Worm (Caenorhabditis elegans) whole organism, mixed stage, embryonic: Measurements from ENCODE around the gene R08F11.4.

Experiments
- M03D4.4 ChIP-seq: sonication (generic microtip); optimal IDR thresholded peaks from 2 replicates; lab custom pipeline; 2017; ENCODE audit warnings: mild to moderate bottlenecking, missing genetic modification characterization, missing compliant biosample characterization
- bed-3 ChIP-seq: fragments of 200-800 bp; sonication (Bioruptor generic); optimal IDR thresholded peaks from 3 replicates; lab custom pipeline; 2018; ENCODE audit warnings: mild to moderate bottlenecking, missing genetic modification characterization, moderate library complexity, missing compliant biosample characterization
- blmp-1 ChIP-seq: fragments of 150-350 bp; optimal IDR thresholded peaks from 2 replicates; lab custom pipeline; 2014; ENCODE audit warnings: missing biosample characterization, missing genetic modification characterization
- ceh-43 ChIP-seq: fragments of 200-800 bp; sonication (Bioruptor generic); optimal IDR thresholded peaks from 2 replicates; lab custom pipeline; 2018; ENCODE audit warnings: mild to moderate bottlenecking, missing genetic modification characterization, moderate library complexity, missing compliant biosample characterization
- ceh-83 ChIP-seq: fragments of 200-800 bp; sonication (Bioruptor generic); optimal IDR thresholded peaks from 2 replicates; lab custom pipeline; 2018; ENCODE audit warnings: mild to moderate bottlenecking, missing genetic modification characterization, missing compliant biosample characterization
- ces-1 ChIP-seq: fragments of 150-350 bp; optimal IDR thresholded peaks from 2 replicates; lab custom pipeline; 2014; ENCODE audit warnings: missing biosample characterization, missing genetic modification reagents, missing genetic modification characterization
- cnd-1 ChIP-seq: fragments of 200-800 bp; sonication (Bioruptor generic); optimal IDR thresholded peaks from 2 replicates; lab custom pipeline; 2018; ENCODE audit warnings: mild to moderate bottlenecking, missing genetic modification characterization, missing compliant biosample characterization
- drap-1 ChIP-seq: fragments of 200-800 bp; sonication (Bioruptor generic); optimal IDR thresholded peaks from 3 replicates; lab custom pipeline; 2018; ENCODE audit warnings: mild to moderate bottlenecking, missing genetic modification characterization, missing compliant biosample characterization
- elt-1 ChIP-seq: sonication (generic microtip); optimal IDR thresholded peaks from 2 replicates; lab custom pipeline; 2017; ENCODE audit warnings: missing genetic modification characterization, mild to moderate bottlenecking, missing compliant biosample characterization, antibody characterized with exemption, moderate library complexity, borderline replicate concordance; ENCODE audit not compliant: insufficient read depth
- elt-3 ChIP-seq: fragments of 150-350 bp; optimal IDR thresholded peaks from 2 replicates; lab custom pipeline; 2014; ENCODE audit warnings: missing biosample characterization, missing genetic modification characterization
- flh-1 ChIP-seq: fragments of 200-800 bp; sonication (Bioruptor generic); optimal IDR thresholded peaks from 2 replicates; lab custom pipeline; 2018; ENCODE audit warnings: mild to moderate bottlenecking, missing genetic modification characterization, moderate library complexity, missing compliant biosample characterization
- ham-2 ChIP-seq: fragments of 200-800 bp; sonication (Bioruptor generic); optimal IDR thresholded peaks from 2 replicates; lab custom pipeline; 2018; ENCODE audit warnings: mild to moderate bottlenecking, missing genetic modification characterization, missing compliant biosample characterization
- hlh-1 ChIP-seq: fragments of 150-350 bp; optimal IDR thresholded peaks from 2 replicates; lab custom pipeline; 2014; ENCODE audit warnings: missing biosample characterization, missing genetic modification reagents, missing genetic modification characterization
- lin-32 ChIP-seq: fragments of 200-800 bp; sonication (Bioruptor generic); optimal IDR thresholded peaks from 2 replicates; lab custom pipeline; 2018; ENCODE audit warnings: mild to moderate bottlenecking, missing genetic modification characterization, missing compliant biosample characterization
- lsy-2 ChIP-seq: fragments of 150-350 bp; optimal IDR thresholded peaks from 2 replicates; lab custom pipeline; 2014; ENCODE audit warnings: missing biosample characterization, missing genetic modification characterization
- mab-5 ChIP-seq: fragments of 150-350 bp; optimal IDR thresholded peaks from 2 replicates; lab custom pipeline; 2014; ENCODE audit warnings: missing biosample characterization, missing genetic modification characterization
- mep-1 ChIP-seq: fragments of 150-350 bp; optimal IDR thresholded peaks from 2 replicates; lab custom pipeline; 2017; ENCODE audit warnings: missing biosample characterization, missing genetic modification reagents, missing genetic modification characterization, inconsistent platforms
- mls-2 ChIP-seq: sonication (generic microtip); optimal IDR thresholded peaks from 2 replicates; lab custom pipeline; 2016; ENCODE audit warnings: mild to moderate bottlenecking, missing genetic modification characterization, moderate library complexity, missing compliant biosample characterization
- nhr-12 ChIP-seq: fragments of 150-350 bp; optimal IDR thresholded peaks from 2 replicates; lab custom pipeline; 2014; ENCODE audit warnings: missing biosample characterization, missing genetic modification characterization
- nhr-2 ChIP-seq: fragments of 150-350 bp; optimal IDR thresholded peaks from 2 replicates; lab custom pipeline; 2014; ENCODE audit warnings: missing biosample characterization, missing genetic modification characterization
- nhr-237 ChIP-seq: fragments of 150-350 bp; optimal IDR thresholded peaks from 2 replicates; lab custom pipeline; 2014; ENCODE audit warnings: missing biosample characterization, missing genetic modification characterization
- nhr-28 ChIP-seq: fragments of 150-350 bp; optimal IDR thresholded peaks from 2 replicates; lab custom pipeline; 2014; ENCODE audit warnings: missing biosample characterization, missing genetic modification characterization
- pha-4 ChIP-seq: fragments of 150-350 bp; optimal IDR thresholded peaks from 2 replicates; lab custom pipeline; 2018; ENCODE audit warnings: missing biosample characterization, missing genetic modification reagents, missing genetic modification characterization
- sem-2 ChIP-seq: fragments of 200-800 bp; sonication (Bioruptor generic); optimal IDR thresholded peaks from 2 replicates; lab custom pipeline; 2018; ENCODE audit warnings: mild to moderate bottlenecking, missing genetic modification characterization, missing compliant biosample characterization
- sptf-1 ChIP-seq: sonication (generic microtip); optimal IDR thresholded peaks from 2 replicates; lab custom pipeline; 2017; ENCODE audit warnings: mild to moderate bottlenecking, missing genetic modification characterization, moderate library complexity, missing compliant biosample characterization
- tbx-8 ChIP-seq: fragments of 200-800 bp; sonication (Bioruptor generic); optimal IDR thresholded peaks from 2 replicates; lab custom pipeline; 2018; ENCODE audit warnings: mild to moderate bottlenecking, missing genetic modification characterization, moderate library complexity, missing compliant biosample characterization
- unc-120 ChIP-seq: sonication (generic microtip); optimal IDR thresholded peaks from 2 replicates; lab custom pipeline; 2017; ENCODE audit warnings: missing genetic modification characterization, missing compliant biosample characterization; ENCODE audit not compliant: poor library complexity, severe bottlenecking
- unc-39 ChIP-seq: fragments of 150-350 bp; optimal IDR thresholded peaks from 2 replicates; lab custom pipeline; 2014; ENCODE audit warnings: missing biosample characterization, missing genetic modification characterization
- unc-62 ChIP-seq: fragments of 150-350 bp; optimal IDR thresholded peaks from 2 replicates; lab custom pipeline; 2014; ENCODE audit warnings: missing biosample characterization, missing genetic modification reagents, missing genetic modification characterization
- zip-8 ChIP-seq: fragments of 150-350 bp; optimal IDR thresholded peaks from 2 replicates; lab custom pipeline; 2014; ENCODE audit warnings: missing biosample characterization, missing genetic modification characterization
- ztf-11 ChIP-seq: fragments of 150-350 bp; optimal IDR thresholded peaks from 2 replicates; lab custom pipeline; 2014; ENCODE audit warnings: missing biosample characterization, missing genetic modification characterization

R08F11.4 gene

ce11 chrV:3805961-3806360 is 634 bp upstream of the R08F11.4 start, which contains the start of gene srw-7:
Gene srw-7 (plus strand): TSS chrV:3806261.
- TF ChIP-seq ceh-43 (GFP tag; lab: Kevin White, UChicago) (no peak), ham-2 (no peak), sem-2 (GFP tag; lab: Kevin White, UChicago) (no peak), lsy-2 (tag; lab: Kevin White, UChicago) (no peak), mls-2 (no peak), hlh-1 (tag; lab: Kevin White, UChicago) (no peak), unc-39 (tag; lab: Kevin White, UChicago) (no peak), tbx-8 (no peak), lin-32 (GFP tag; lab: Kevin White, UChicago) (no peak), ces-1 (GFP tag; lab: Kevin White, UChicago) (no peak), unc-120 (no peak), cnd-1 (tag; lab: Kevin White, UChicago) (no peak), mep-1 (no peak)
- TF ChIP-seq, all 35 proteins: peak for 0

- TF ChIP-seq bed-3 (GFP tag; lab: Kevin White, UChicago) (no peak), mls-2 (no peak), hlh-1 (tag; lab: Kevin White, UChicago) (no peak), pha-4 (tag; lab: Kevin White, UChicago) (no peak), mep-1 (no peak), blmp-1 (tag; lab: Kevin White, UChicago) (no peak), lin-32 (GFP tag; lab: Kevin White, UChicago) (no peak), nhr-12 (no peak)
Measured at ce11 chrV:3803343-3803742, 2.0 kb downstream of the R08F11.4 start, which contains the start of gene cyp-33C8. Gene cyp-33C8 (minus strand): TSS chrV:3803542.

DNA sequence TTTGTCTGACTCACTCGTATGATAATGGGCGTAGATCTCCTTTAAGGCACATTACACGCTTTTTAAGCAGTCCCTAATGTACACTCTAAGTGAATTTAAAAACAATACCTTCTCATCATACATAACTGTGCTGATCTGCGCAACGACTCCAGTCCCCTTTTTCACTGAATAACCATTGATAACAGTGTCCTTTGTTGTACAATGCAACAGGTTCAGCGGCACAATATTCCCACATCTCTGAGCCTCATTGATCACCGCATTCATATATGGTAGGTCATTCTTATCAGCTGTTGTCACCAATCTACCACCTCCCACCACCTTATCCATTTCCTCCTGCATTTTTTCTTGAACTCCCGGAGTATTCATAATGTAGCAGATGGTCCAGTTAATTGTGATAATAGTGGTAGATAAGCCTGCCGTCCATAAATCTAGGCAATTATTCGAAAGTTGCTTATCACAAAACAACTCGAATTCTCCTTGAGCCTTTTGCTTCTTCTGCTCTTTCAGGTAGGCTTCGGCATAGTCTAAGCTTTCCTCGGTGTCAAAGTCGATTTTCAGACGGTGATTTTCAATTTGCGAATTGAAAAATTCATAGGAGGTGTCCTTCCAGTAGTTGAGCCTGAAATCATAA is 3.4 kb downstream of the R08F11.4 start:
- TF ChIP-seq ces-1 (GFP tag; lab: Kevin White, UChicago) (no peak), sem-2 (GFP tag; lab: Kevin White, UChicago) (no peak), mep-1 (no peak), sptf-1 (no peak), nhr-28 (tag; lab: Kevin White, UChicago) (no peak), nhr-2 (tag; lab: Kevin White, UChicago) (no peak), hlh-1 (tag; lab: Kevin White, UChicago) (no peak), tbx-8 (no peak), drap-1 (no peak), elt-3 (no peak), flh-1 (GFP tag; lab: Kevin White, UChicago) (no peak), nhr-12 (no peak), unc-62 (GFP tag; lab: Kevin White, UChicago) (no peak), zip-8 (tag; lab: Kevin White, UChicago) (no peak), pha-4 (tag; lab: Kevin White, UChicago) (no peak), M03D4.4 (tag; lab: Kevin White, UChicago) (no peak), ham-2 (no peak)

DNA sequence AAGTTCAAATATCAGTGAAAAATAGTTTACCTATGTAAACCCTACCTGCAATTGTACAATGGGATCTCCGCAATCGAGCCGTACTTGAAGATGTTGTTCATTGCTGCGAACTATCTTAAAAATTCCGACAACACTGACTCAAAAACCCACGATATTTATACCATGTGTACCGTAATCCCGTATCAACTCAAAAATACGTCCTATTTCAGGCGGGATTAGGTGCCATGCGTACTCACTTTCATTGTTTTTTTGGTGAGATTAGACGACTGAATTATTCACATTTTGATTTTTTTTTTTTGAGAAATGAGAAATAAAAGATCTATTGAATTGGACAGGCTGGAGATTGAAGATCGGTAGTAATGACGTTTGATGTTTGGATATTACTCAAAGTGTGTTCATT is 4.9 kb downstream of the R08F11.4 start, which contains the start of gene srt-30:
Gene srt-30, minus strand, starts transcription at position 101 of the 400 bp plus-strand sequence.
- TF ChIP-seq ztf-11 (tag; lab: Kevin White, UChicago) (no peak), elt-3 (no peak), zip-8 (tag; lab: Kevin White, UChicago) (no peak), nhr-12 (no peak), cnd-1 (tag; lab: Kevin White, UChicago) (no peak), lsy-2 (tag; lab: Kevin White, UChicago) (no peak), pha-4 (tag; lab: Kevin White, UChicago) (no peak), ceh-83 (GFP tag; lab: Kevin White, UChicago) (no peak), tbx-8 (no peak), nhr-28 (tag; lab: Kevin White, UChicago) (no peak), elt-1 (tag; lab: Kevin White, UChicago) (no peak), bed-3 (GFP tag; lab: Kevin White, UChicago) (no peak), hlh-1 (tag; lab: Kevin White, UChicago) (no peak), unc-120 (no peak), drap-1 (no peak), nhr-237 (tag; lab: Kevin White, UChicago) (no peak), sptf-1 (no peak), mep-1 (no peak), unc-62 (GFP tag; lab: Kevin White, UChicago) (no peak), mab-5 (tag; lab: Kevin White, UChicago) (no peak)
